Fruit fly (Drosophila melanogaster): ENCODE data around the gene CG5854.

DNA sequence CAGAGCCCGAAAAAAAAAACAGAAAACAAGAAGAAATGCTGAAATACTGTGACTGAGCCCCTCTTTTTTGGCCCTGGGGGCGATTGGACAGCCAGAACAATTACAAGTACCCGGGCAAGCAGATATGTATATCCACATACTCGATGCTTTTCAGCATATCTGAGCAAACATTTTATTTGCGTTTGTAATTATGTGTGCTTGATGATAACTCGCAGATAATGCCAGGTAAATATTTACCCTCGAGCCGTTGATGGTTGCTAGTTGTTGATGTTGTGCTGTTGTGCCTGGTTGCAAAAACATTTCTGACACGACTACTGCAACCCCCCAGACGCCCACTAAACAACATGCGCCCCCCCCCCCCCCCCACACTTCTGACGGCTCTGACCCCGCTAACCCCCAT is 14.3 kb upstream of the CG5854 start:
- TF ChIP-seq psq (optimal IDR thresholded peaks at IDR 0.05): no peak
- TF ChIP-seq ttk (optimal IDR thresholded peaks at IDR 0.05): no peak
- no peak for TF ChIP-seq Myc (optimal IDR thresholded peaks at IDR 0.05)

All from Kc167 (cell line).